Worm (Caenorhabditis elegans) whole organism, young adult: ENCODE results near the gene appg-1.

ENCODE experiments used
- aptf-2 ChIP-seq: fragments of 200-800 bp; sonication (Bioruptor generic); conservative IDR thresholded peaks from 2 replicates; pipeline ENCODE4 v1.3.6; 2022; ENCODE audit warnings: missing genetic modification reagents, missing genetic modification characterization, missing compliant biosample characterization
- attf-6 ChIP-seq: fragments of 200-800 bp; sonication (Bioruptor generic); IDR thresholded peaks from 2 replicates; pipeline ENCODE4 v1.3.6; 2022; ENCODE audit warnings: missing genetic modification reagents, missing genetic modification characterization, missing compliant biosample characterization
- ceh-79 ChIP-seq: sonication (generic microtip); optimal IDR thresholded peaks from 2 replicates; lab custom pipeline; 2017; ENCODE audit warnings: mild to moderate bottlenecking, missing genetic modification characterization, missing compliant biosample characterization
- chd-7 ChIP-seq: sonication (generic microtip); optimal IDR thresholded peaks from 2 replicates; lab custom pipeline; 2016; ENCODE audit warnings: mild to moderate bottlenecking, missing genetic modification characterization, moderate library complexity, missing compliant biosample characterization
- gei-17 ChIP-seq: fragments of 200-800 bp; sonication (Bioruptor generic); optimal IDR thresholded peaks from 2 replicates; lab custom pipeline; 2018; ENCODE audit warnings: mild to moderate bottlenecking, missing genetic modification characterization, missing compliant biosample characterization
- lin-35 ChIP-seq, 3 experiments: fragments of 150-350 bp in 2 of 3; sonication (generic microtip) in 1 of 3; optimal IDR thresholded peaks; 2 replicates each; lab custom pipeline; 2014 to 2018; ENCODE audit warnings: missing biosample characterization in 3 of 3, missing genetic modification characterization in 3 of 3, missing genetic modification reagents in 3 of 3
- zfh-2 ChIP-seq: fragments of 200-800 bp; sonication (Bioruptor generic); conservative IDR thresholded peaks from 2 replicates; pipeline ENCODE4 v1.3.6; 2022; ENCODE audit warnings: missing genetic modification reagents, missing genetic modification characterization, missing compliant biosample characterization

DNA sequence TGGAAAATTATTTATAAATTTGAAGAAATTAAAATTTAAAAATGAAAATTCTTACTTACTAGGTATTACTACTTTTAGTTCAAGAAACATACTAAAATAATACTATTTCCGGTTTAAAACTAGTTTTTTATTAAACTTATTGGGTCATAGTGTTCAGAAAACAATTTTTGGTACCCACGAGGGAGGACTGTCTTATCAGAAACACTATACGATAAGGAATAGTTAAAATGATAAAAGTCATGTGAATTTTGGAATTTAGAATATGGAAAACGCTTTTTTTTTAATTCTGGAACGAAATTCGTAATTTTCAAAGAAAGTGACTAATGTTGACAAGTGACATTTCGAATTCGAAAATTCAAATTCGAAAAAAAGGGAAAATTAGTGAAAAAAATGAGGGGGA, 44.2 kb upstream of the appg-1 start:
- TF ChIP-seq lin-35 (GFP tag; optimal IDR thresholded peaks at IDR 0.05; lab: Kevin White, UChicago): no peak
- no peak for TF ChIP-seq gei-17 (GFP tag; lab: Kevin White, UChicago)
- TF ChIP-seq attf-6 (GFP tag; lab: Robert Waterston, UW): no peak
- TF ChIP-seq aptf-2: no peak
- TF ChIP-seq ceh-79 (tag; lab: Kevin White, UChicago): no peak
- TF ChIP-seq zfh-2: no peak
- no peak for TF ChIP-seq chd-7 (tag; lab: Kevin White, UChicago)
